Fruit fly (Drosophila melanogaster) whole organism, wandering third instar larva: Measurements from ENCODE around the gene sunn.

Source experiments
- Abd-B ChIP-seq: fragments of >200 bp; optimal IDR thresholded peaks from 2 replicates; lab custom pipeline; 2017; ENCODE audit warnings: missing biosample characterization, missing genetic modification characterization
- Dfd ChIP-seq: fragments of >200 bp; optimal IDR thresholded peaks from 2 replicates; lab custom pipeline; 2017; ENCODE audit warnings: missing biosample characterization, missing genetic modification characterization
- GATAd ChIP-seq: sonication (Bioruptor generic); optimal IDR thresholded peaks from 2 replicates; lab custom pipeline; 2016; ENCODE audit warnings: missing biosample characterization, missing genetic modification characterization
- Hr83 ChIP-seq: fragments of 200-300 bp; sonication (Bioruptor generic); optimal IDR thresholded peaks from 2 replicates; lab custom pipeline; 2016; ENCODE audit warnings: missing biosample characterization, mild to moderate bottlenecking, missing genetic modification characterization, moderate library complexity; ENCODE audit not compliant: poor library complexity, severe bottlenecking
- Sp1 ChIP-seq: fragments of 200-800 bp; sonication (Bioruptor generic); optimal IDR thresholded peaks from 3 replicates; lab custom pipeline; 2019; ENCODE audit warnings: missing biosample characterization, mild to moderate bottlenecking, missing genetic modification characterization, moderate library complexity
- dsf ChIP-seq: sonication (Bioruptor generic); optimal IDR thresholded peaks from 2 replicates; lab custom pipeline; 2016; ENCODE audit warnings: missing biosample characterization, missing genetic modification characterization, borderline replicate concordance
- fru ChIP-seq: fragments of 200-800 bp; sonication (Bioruptor generic); optimal IDR thresholded peaks from 3 replicates; lab custom pipeline; 2016; ENCODE audit warnings: missing biosample characterization, mild to moderate bottlenecking, missing genetic modification characterization
- h ChIP-seq: fragments of 200-800 bp; sonication (Bioruptor generic); optimal IDR thresholded peaks from 3 replicates; lab custom pipeline; 2016; ENCODE audit warnings: missing biosample characterization, mild to moderate bottlenecking, missing genetic modification characterization
- rgr ChIP-seq: fragments of 200-800 bp; sonication (Bioruptor generic); optimal IDR thresholded peaks from 3 replicates; lab custom pipeline; 2016; ENCODE audit warnings: missing biosample characterization, mild to moderate bottlenecking, missing genetic modification characterization
- usp ChIP-seq: fragments of >200 bp; optimal IDR thresholded peaks from 2 replicates; lab custom pipeline; 2017; ENCODE audit warnings: missing biosample characterization, missing genetic modification characterization

DNA sequence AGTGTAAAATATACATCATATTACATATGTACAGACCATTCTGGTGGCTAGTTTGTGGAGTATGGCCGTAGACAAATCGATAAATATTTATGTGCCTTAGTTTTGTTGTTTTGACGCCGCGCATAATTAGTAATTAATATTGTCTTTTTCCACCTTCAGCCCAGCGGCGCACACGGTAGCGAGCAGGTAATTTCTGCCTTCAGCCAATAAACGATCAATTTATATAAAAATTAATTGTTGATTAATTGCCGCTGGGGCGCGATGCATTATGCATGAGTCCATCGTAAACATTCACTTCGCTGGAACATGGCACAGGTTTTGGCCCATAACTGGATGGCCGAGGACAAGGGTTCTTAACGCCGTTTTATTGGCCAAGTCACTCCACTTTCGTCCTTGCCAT, 10.8 kb upstream of the sunn start:
- TF ChIP-seq dsf (no peak), fru (GFP tag; lab: Kevin White, UChicago) (no peak), Hr83 (no peak), Sp1 (GFP tag; lab: Kevin White, UChicago) (no peak), Dfd (no peak), Abd-B (GFP tag; lab: Kevin White, UChicago) (no peak), usp (no peak), h (GFP tag; lab: Kevin White, UChicago) (no peak), GATAd (no peak), rgr (GFP tag; lab: Kevin White, UChicago) (no peak)
